Worm (Caenorhabditis elegans) whole organism, L1 larva: Measurements from ENCODE around the gene nspc-18.
"Not testable (repeated sequence)": the region's sequence is repeated elsewhere in the genome, so short reads cannot be mapped to it uniquely, and the experiment has no call there.

ENCODE experiments used
- C16A3.4 ChIP-seq: fragments of 150-350 bp; optimal IDR thresholded peaks from 2 replicates; lab custom pipeline; 2014; ENCODE audit warnings: missing biosample characterization, missing genetic modification characterization
- C34B4.2 ChIP-seq: sonication (generic microtip); optimal IDR thresholded peaks from 2 replicates; lab custom pipeline; 2017; ENCODE audit warnings: mild to moderate bottlenecking, missing genetic modification characterization, missing compliant biosample characterization
- F16B12.6 ChIP-seq: fragments of 150-350 bp; optimal IDR thresholded peaks from 2 replicates; lab custom pipeline; 2014; ENCODE audit warnings: missing biosample characterization, missing genetic modification characterization
- Y116A8C.19 ChIP-seq: sonication (generic microtip); optimal IDR thresholded peaks from 2 replicates; lab custom pipeline; 2016; ENCODE audit warnings: missing compliant biosample characterization, missing genetic modification characterization, borderline replicate concordance
- blmp-1 ChIP-seq: fragments of 150-350 bp; optimal IDR thresholded peaks from 2 replicates; lab custom pipeline; 2014; ENCODE audit warnings: missing biosample characterization, missing genetic modification characterization
- ceh-8 ChIP-seq: fragments of 200-800 bp; sonication (Bioruptor generic); optimal IDR thresholded peaks from 2 replicates; lab custom pipeline; 2018; ENCODE audit warnings: mild to moderate bottlenecking, missing genetic modification characterization, moderate library complexity, missing compliant biosample characterization
- ceh-82 ChIP-seq, 3 experiments: fragments of 150-350 bp in 1 of 3; sonication (generic microtip) in 2 of 3; optimal IDR thresholded peaks; 2 replicates each; lab custom pipeline; 2014 to 2017; ENCODE audit warnings: missing biosample characterization in 3 of 3, missing genetic modification characterization in 3 of 3
- ceh-88 ChIP-seq: fragments of 200-800 bp; sonication (Bioruptor generic); IDR thresholded peaks from 2 replicates; pipeline ENCODE4 v1.3.6; 2022; ENCODE audit warnings: missing genetic modification characterization, missing compliant biosample characterization
- ceh-90 ChIP-seq: sonication (generic microtip); optimal IDR thresholded peaks from 2 replicates; lab custom pipeline; 2016; ENCODE audit warnings: missing genetic modification characterization, missing compliant biosample characterization
- dsc-1 ChIP-seq: sonication (generic microtip); optimal IDR thresholded peaks from 2 replicates; lab custom pipeline; 2016; ENCODE audit warnings: mild to moderate bottlenecking, missing genetic modification characterization, missing compliant biosample characterization
- egl-13 ChIP-seq: sonication (generic microtip); optimal IDR thresholded peaks from 2 replicates; lab custom pipeline; 2016; ENCODE audit warnings: missing genotype, missing genetic modification reagents, missing genetic modification characterization, missing compliant biosample characterization
- elt-2 ChIP-seq: sonication (generic microtip); optimal IDR thresholded peaks from 2 replicates; lab custom pipeline; 2016; ENCODE audit warnings: missing genetic modification characterization, mild to moderate bottlenecking, inconsistent platforms, missing compliant biosample characterization, missing genetic modification reagents
- elt-3 ChIP-seq, 6 experiments: fragments of 150-350 bp in 1 of 6; sonication (generic microtip); optimal IDR thresholded peaks; 2 replicates each; lab custom pipeline; 2017 to 2018; ENCODE audit warnings: missing biosample characterization in 6 of 6, missing genetic modification characterization in 6 of 6, inconsistent platforms in 1 of 6
- ets-5 ChIP-seq: fragments of 200-800 bp; sonication (Bioruptor generic); IDR thresholded peaks from 2 replicates; pipeline ENCODE4 v1.3.6; 2022; ENCODE audit warnings: missing genetic modification characterization, missing compliant biosample characterization
- fkh-8 ChIP-seq: sonication (generic microtip); optimal IDR thresholded peaks from 2 replicates; lab custom pipeline; 2016; ENCODE audit warnings: mild to moderate bottlenecking, missing genetic modification characterization, missing compliant biosample characterization
- fos-1 ChIP-seq: fragments of 150-350 bp; optimal IDR thresholded peaks from 2 replicates; lab custom pipeline; 2014; ENCODE audit warnings: missing biosample characterization, missing genetic modification characterization
- hpl-2 ChIP-seq: fragments of 150-350 bp; optimal IDR thresholded peaks from 2 replicates; lab custom pipeline; 2014; ENCODE audit warnings: missing biosample characterization, missing genetic modification reagents, missing genetic modification characterization
- isw-1 ChIP-seq: fragments of 200-800 bp; sonication (Bioruptor generic); IDR thresholded peaks from 2 replicates; pipeline ENCODE4 v1.3.6; 2022; ENCODE audit warnings: missing genetic modification characterization, missing compliant biosample characterization
- lin-13 ChIP-seq: fragments of 150-350 bp; optimal IDR thresholded peaks from 2 replicates; lab custom pipeline; 2014; ENCODE audit warnings: missing biosample characterization, missing genetic modification reagents, missing genetic modification characterization
- lin-14 ChIP-seq: fragments of 200-800 bp; sonication (Bioruptor generic); optimal IDR thresholded peaks from 2 replicates; lab custom pipeline; 2018; ENCODE audit warnings: mild to moderate bottlenecking, missing genetic modification characterization, moderate library complexity, missing compliant biosample characterization
- lin-39 ChIP-seq: fragments of 150-350 bp; optimal IDR thresholded peaks from 2 replicates; lab custom pipeline; 2014; ENCODE audit warnings: missing biosample characterization, missing genetic modification reagents, missing genetic modification characterization
- lsy-2 ChIP-seq, 2 experiments: fragments of 150-350 bp; optimal IDR thresholded peaks; 2 replicates each; lab custom pipeline; 2014; ENCODE audit warnings: missing biosample characterization in 2 of 2, missing genetic modification characterization in 2 of 2
- mdl-1 ChIP-seq, 2 experiments: fragments of 150-350 bp; optimal IDR thresholded peaks; 2 replicates each; lab custom pipeline; 2014 to 2017; ENCODE audit warnings: missing biosample characterization in 2 of 2, missing genetic modification characterization in 2 of 2, inconsistent platforms in 1 of 2
- mef-2 ChIP-seq: fragments of 150-350 bp; optimal IDR thresholded peaks from 2 replicates; lab custom pipeline; 2014; ENCODE audit warnings: missing biosample characterization, missing genetic modification characterization
- mep-1 ChIP-seq: fragments of 150-350 bp; optimal IDR thresholded peaks from 2 replicates; lab custom pipeline; 2014; ENCODE audit warnings: missing biosample characterization, missing genetic modification characterization
- nhr-11 ChIP-seq: fragments of 150-350 bp; optimal IDR thresholded peaks from 2 replicates; lab custom pipeline; 2014; ENCODE audit warnings: missing biosample characterization, missing genetic modification characterization
- nhr-19 ChIP-seq: fragments of 200-800 bp; sonication (Bioruptor generic); conservative IDR thresholded peaks from 2 replicates; pipeline ENCODE4 v1.3.6; 2022; ENCODE audit warnings: missing genetic modification characterization, missing compliant biosample characterization
- nhr-20 ChIP-seq: sonication (generic microtip); optimal IDR thresholded peaks from 2 replicates; lab custom pipeline; 2016; ENCODE audit warnings: mild to moderate bottlenecking, missing genetic modification characterization, missing compliant biosample characterization
- nhr-71 ChIP-seq: sonication (generic microtip); optimal IDR thresholded peaks from 2 replicates; lab custom pipeline; 2016; ENCODE audit warnings: mild to moderate bottlenecking, missing genetic modification characterization, moderate library complexity, missing compliant biosample characterization
- nhr-76 ChIP-seq: sonication (generic microtip); optimal IDR thresholded peaks from 2 replicates; lab custom pipeline; 2017; ENCODE audit warnings: missing biosample characterization, missing genetic modification characterization
- nhr-77 ChIP-seq: fragments of 150-350 bp; optimal IDR thresholded peaks from 2 replicates; lab custom pipeline; 2014; ENCODE audit warnings: missing biosample characterization, missing genetic modification characterization
- nhr-84 ChIP-seq: sonication (generic microtip); optimal IDR thresholded peaks from 2 replicates; lab custom pipeline; 2017; ENCODE audit warnings: missing biosample characterization, missing genetic modification characterization
- nhr-85 ChIP-seq: sonication (generic microtip); peaks from one replicate; lab custom pipeline; 2016; ENCODE audit warnings: missing genetic modification characterization, inconsistent platforms, missing compliant biosample characterization
- nhr-90 ChIP-seq: sonication (generic microtip); optimal IDR thresholded peaks from 2 replicates; lab custom pipeline; 2016; ENCODE audit warnings: mild to moderate bottlenecking, missing genetic modification characterization, missing compliant biosample characterization; ENCODE audit not compliant: poor library complexity
- skn-1 ChIP-seq: fragments of 150-350 bp; optimal IDR thresholded peaks from 2 replicates; lab custom pipeline; 2014; ENCODE audit warnings: missing biosample characterization, missing genetic modification characterization
- sptf-1 ChIP-seq: fragments of 150-350 bp; optimal IDR thresholded peaks from 2 replicates; lab custom pipeline; 2014; ENCODE audit warnings: missing biosample characterization, missing genetic modification characterization
- swsn-7 ChIP-seq: sonication (generic microtip); optimal IDR thresholded peaks from 2 replicates; lab custom pipeline; 2016; ENCODE audit warnings: missing genetic modification characterization, missing compliant biosample characterization
- tbx-2 ChIP-seq: sonication (generic microtip); optimal IDR thresholded peaks from 2 replicates; lab custom pipeline; 2016; ENCODE audit warnings: missing genetic modification characterization, missing compliant biosample characterization
- unc-130 ChIP-seq: fragments of 150-350 bp; optimal IDR thresholded peaks from 2 replicates; lab custom pipeline; 2017; ENCODE audit warnings: missing biosample characterization, missing genetic modification characterization, inconsistent platforms
- unc-30 ChIP-seq: sonication (generic microtip); optimal IDR thresholded peaks from 2 replicates; lab custom pipeline; 2017; ENCODE audit warnings: missing biosample characterization, missing genetic modification characterization
- unc-62 ChIP-seq: fragments of 150-350 bp; optimal IDR thresholded peaks from 2 replicates; lab custom pipeline; 2014; ENCODE audit warnings: missing biosample characterization, missing genetic modification reagents, missing genetic modification characterization
- unc-86 ChIP-seq: sonication (generic microtip); optimal IDR thresholded peaks from 2 replicates; lab custom pipeline; 2016; ENCODE audit warnings: missing genetic modification characterization, missing compliant biosample characterization
- xbp-1 ChIP-seq: sonication (generic microtip); optimal IDR thresholded peaks from 2 replicates; lab custom pipeline; 2016; ENCODE audit warnings: missing genetic modification characterization, missing compliant biosample characterization
- zag-1 ChIP-seq: fragments of 150-350 bp; optimal IDR thresholded peaks from 2 replicates; lab custom pipeline; 2014; ENCODE audit warnings: missing biosample characterization, missing genetic modification characterization
- zip-4 ChIP-seq: fragments of 200-800 bp; sonication (Bioruptor generic); optimal IDR thresholded peaks from 2 replicates; lab custom pipeline; 2018; ENCODE audit warnings: mild to moderate bottlenecking, missing genetic modification characterization, moderate library complexity, missing compliant biosample characterization
- ztf-11 ChIP-seq, 2 experiments: sonication (generic microtip); optimal IDR thresholded peaks; 2 replicates each; lab custom pipeline; 2016 to 2017; ENCODE audit warnings: missing genetic modification characterization in 2 of 2, missing biosample characterization in 1 of 2, missing compliant biosample characterization in 1 of 2

The nspc-18 gene

ce11 chrX:14530107-14530506 is 2.6 kb upstream of the nspc-18 start, which contains the start of gene nspc-20:
Gene nspc-20 (minus strand): TSS chrX:14530207.
- TF ChIP-seq hpl-2 (GFP tag; lab: Kevin White, UChicago), result no peak
- TF ChIP-seq unc-30 (tag; lab: Kevin White, UChicago), result no peak
- no peak for TF ChIP-seq nhr-20

ce11 chrX:14528399-14528798 is 940 bp upstream of the nspc-18 start, which contains the start of gene nspc-19:
Gene nspc-19 (plus strand): TSS chrX:14528699.
- TF ChIP-seq lin-13 (GFP tag; lab: Kevin White, UChicago); mef-2; ceh-82 (tag; optimal IDR thresholded peaks at IDR 0.05; lab: Kevin White, UChicago): not testable (repeated sequence)

- TF ChIP-seq lin-14, result peak; percentile 99
- TF ChIP-seq ceh-8 (GFP tag; lab: Kevin White, UChicago), result peak; percentile 100
- peak; percentile 99 to 100 (median 100) for TF ChIP-seq ceh-82 (tag; optimal IDR thresholded peaks at IDR 0.05; lab: Kevin White, UChicago)
- TF ChIP-seq nhr-20, result peak; percentile 98
- TF ChIP-seq nhr-76 (tag; lab: Kevin White, UChicago), result peak; percentile 90
- peak; percentile 94 for TF ChIP-seq lin-13 (GFP tag; lab: Kevin White, UChicago)
- TF ChIP-seq nhr-11 (tag; lab: Kevin White, UChicago), result peak; percentile 98
- no peak for TF ChIP-seq ets-5
- TF ChIP-seq blmp-1 (tag; lab: Kevin White, UChicago), result peak; percentile 60
- TF ChIP-seq nhr-71 (tag; lab: Kevin White, UChicago), result peak; percentile 99
- peak; percentile 99 for TF ChIP-seq C16A3.4 (tag; lab: Kevin White, UChicago)
- peak; percentile 99 for TF ChIP-seq egl-13
- peak; percentile 58 for TF ChIP-seq F16B12.6 (tag; lab: Kevin White, UChicago)
- no peak for TF ChIP-seq nhr-84 (tag; lab: Kevin White, UChicago)
- peak; percentile 97 for TF ChIP-seq zip-4 (GFP tag; lab: Kevin White, UChicago)
- peak; percentile 96 for TF ChIP-seq fkh-8 (tag; lab: Kevin White, UChicago)
- peak; percentile 96 for TF ChIP-seq xbp-1 (tag; lab: Kevin White, UChicago)
- peak; percentile 32 for TF ChIP-seq ceh-90 (tag; lab: Kevin White, UChicago)
- peak; percentile 100 for TF ChIP-seq dsc-1 (tag; lab: Kevin White, UChicago)
- TF ChIP-seq elt-2, result peak; percentile 89
- TF ChIP-seq C34B4.2 (tag; lab: Kevin White, UChicago), result peak; percentile 67
- TF ChIP-seq skn-1, result peak; percentile 99
- TF ChIP-seq lsy-2 (tag; optimal IDR thresholded peaks at IDR 0.05; lab: Kevin White, UChicago), result peak; percentile 95 to 96
- TF ChIP-seq zag-1 (tag; lab: Kevin White, UChicago), result peak; percentile 98
- peak; percentile 99 for TF ChIP-seq nhr-85 (tag; lab: Kevin White, UChicago)
- peak; percentile 50 to 99 (median 88) for TF ChIP-seq elt-3 (tag; optimal IDR thresholded peaks at IDR 0.05; lab: Kevin White, UChicago)
- TF ChIP-seq swsn-7 (tag; lab: Kevin White, UChicago), result peak; percentile 99
- peak; percentile 99 for TF ChIP-seq nhr-77 (tag; lab: Kevin White, UChicago)
- TF ChIP-seq Y116A8C.19 (tag; lab: Kevin White, UChicago), result peak; percentile 72
- TF ChIP-seq unc-130 (tag; lab: Kevin White, UChicago), result peak; percentile 92
- TF ChIP-seq mef-2, result peak; percentile 90
- peak; percentile 98 for TF ChIP-seq fos-1 (tag; lab: Kevin White, UChicago)
- peak; percentile 97 for TF ChIP-seq unc-86
- TF ChIP-seq lin-39, result peak; percentile 100
- peak; percentile 100 for TF ChIP-seq mep-1 (tag; lab: Kevin White, UChicago)
- TF ChIP-seq ceh-88, result peak; percentile 97
- peak; percentile 92 for TF ChIP-seq isw-1
- TF ChIP-seq tbx-2 (tag; lab: Kevin White, UChicago), result peak; percentile 99
- peak; percentile 98 for TF ChIP-seq nhr-19 (GFP tag; lab: Robert Waterston, UW)
- TF ChIP-seq unc-62 (GFP tag; lab: Kevin White, UChicago), result peak; percentile 77
- TF ChIP-seq sptf-1 (tag; lab: Kevin White, UChicago), result no peak
- TF ChIP-seq nhr-90 (tag; lab: Kevin White, UChicago), result peak; percentile 100
- TF ChIP-seq mdl-1 (tag; optimal IDR thresholded peaks at IDR 0.05; lab: Kevin White, UChicago), result peak in 1 of 2 experiments; percentile 95
- peak; percentile 86 to 98 for TF ChIP-seq ztf-11 (tag; optimal IDR thresholded peaks at IDR 0.05; lab: Kevin White, UChicago)
Measured at ce11 chrX:14525325-14526305, 1.8 kb downstream of the nspc-18 start.
